Fruit fly (Drosophila melanogaster) whole organism, embryonic: ENCODE measurements around the gene CG12017.

ENCODE experiments used
- CG1233 ChIP-seq: fragments of 200-800 bp; sonication (Bioruptor generic); optimal IDR thresholded peaks from 4 replicates; lab custom pipeline; 2018; ENCODE audit warnings: missing biosample characterization, mild to moderate bottlenecking, missing genetic modification characterization
- CG12659 ChIP-seq: fragments of 200-800 bp; sonication (Bioruptor generic); optimal IDR thresholded peaks from 3 replicates; lab custom pipeline; 2017; ENCODE audit warnings: mild to moderate bottlenecking, missing biosample characterization, missing genetic modification reagents, missing genetic modification characterization
- CG13287 ChIP-seq: fragments of 200-800 bp; sonication (Bioruptor generic); IDR thresholded peaks from 2 replicates; pipeline ENCODE4 v1.3.6; 2022; ENCODE audit warnings: missing biosample characterization, missing genetic modification characterization; ENCODE audit not compliant: partially characterized antibody
- CG13775 ChIP-seq: fragments of 200-800 bp; sonication (Bioruptor generic); optimal IDR thresholded peaks from 3 replicates; lab custom pipeline; 2017; ENCODE audit warnings: missing biosample characterization, mild to moderate bottlenecking, missing genetic modification characterization
- CG14014 ChIP-seq: fragments of 200-800 bp; sonication (Bioruptor generic); IDR thresholded peaks from 2 replicates; pipeline ENCODE4 v1.3.6; 2022; ENCODE audit warnings: missing biosample characterization, missing genetic modification characterization
- CG14965 ChIP-seq: fragments of 200-800 bp; sonication (Bioruptor generic); optimal IDR thresholded peaks from 2 replicates; lab custom pipeline; 2016; ENCODE audit warnings: missing biosample characterization, missing genetic modification characterization, borderline replicate concordance
- CG15479 ChIP-seq: fragments of 200-800 bp; sonication (Bioruptor generic); optimal IDR thresholded peaks from 3 replicates; lab custom pipeline; 2019; ENCODE audit warnings: missing biosample characterization, mild to moderate bottlenecking, missing genetic modification characterization, moderate library complexity
- CG17186 ChIP-seq: fragments of 200-800 bp; sonication (Bioruptor generic); optimal IDR thresholded peaks from 3 replicates; lab custom pipeline; 2017; ENCODE audit warnings: missing biosample characterization, missing genetic modification reagents, missing genetic modification characterization
- CG3281 ChIP-seq: fragments of 200-800 bp; sonication (Bioruptor generic); optimal IDR thresholded peaks from 3 replicates; lab custom pipeline; 2017; ENCODE audit warnings: missing biosample characterization, mild to moderate bottlenecking, missing genetic modification characterization
- CG7928 ChIP-seq: fragments of 200-800 bp; sonication (Bioruptor generic); optimal IDR thresholded peaks from 2 replicates; lab custom pipeline; 2017; ENCODE audit warnings: missing biosample characterization, mild to moderate bottlenecking, missing genetic modification characterization
- CG8478 ChIP-seq: fragments of >200 bp; optimal IDR thresholded peaks from 2 replicates; lab custom pipeline; 2018
- CHES-1-like ChIP-seq: fragments of 200-800 bp; sonication (Bioruptor generic); optimal IDR thresholded peaks from 2 replicates; lab custom pipeline; 2016; ENCODE audit warnings: missing biosample characterization, missing genetic modification characterization
- CTCF ChIP-seq: fragments of 200-800 bp; sonication (Bioruptor generic); optimal IDR thresholded peaks from 2 replicates; lab custom pipeline; 2017; ENCODE audit warnings: missing biosample characterization, mild to moderate bottlenecking, missing genetic modification characterization, moderate library complexity
- Dbx ChIP-seq: fragments of 200-800 bp; sonication (Bioruptor generic); IDR thresholded peaks from 3 replicates; pipeline ENCODE4 v1.3.6; 2022; ENCODE audit warnings: missing biosample characterization, missing genetic modification characterization
- Dek ChIP-seq: fragments of 200-800 bp; sonication (Bioruptor generic); optimal IDR thresholded peaks from 3 replicates; lab custom pipeline; 2019; ENCODE audit warnings: missing biosample characterization, mild to moderate bottlenecking, missing genetic modification characterization, moderate library complexity
- Dll ChIP-seq: fragments of 200-800 bp; sonication (Bioruptor generic); IDR thresholded peaks from 4 replicates; pipeline ENCODE4 v1.3.6; 2022; ENCODE audit warnings: missing biosample characterization, missing genetic modification characterization; ENCODE audit not compliant: partially characterized antibody
- Ets65A ChIP-seq: fragments of 200-800 bp; sonication (Bioruptor generic); peaks from one replicate; lab custom pipeline; 2016; ENCODE audit warnings: missing biosample characterization, missing genetic modification characterization
- Ets97D ChIP-seq: fragments of 200-800 bp; sonication (Bioruptor generic); optimal IDR thresholded peaks from 3 replicates; lab custom pipeline; 2016; ENCODE audit warnings: missing biosample characterization, missing genetic modification characterization
- Fer1 ChIP-seq: fragments of 200-800 bp; sonication (Bioruptor generic); optimal IDR thresholded peaks from 2 replicates; lab custom pipeline; 2017; ENCODE audit warnings: missing biosample characterization, mild to moderate bottlenecking, missing genetic modification characterization
- Gsc ChIP-seq: fragments of 200-800 bp; sonication (Bioruptor generic); IDR thresholded peaks from 2 replicates; pipeline ENCODE4 v1.3.6; 2022; ENCODE audit warnings: missing biosample characterization, missing genetic modification characterization
- Hey ChIP-seq: fragments of 200-800 bp; sonication (Bioruptor generic); optimal IDR thresholded peaks from 3 replicates; lab custom pipeline; 2018; ENCODE audit warnings: missing biosample characterization, mild to moderate bottlenecking, missing genetic modification characterization
- Kr ChIP-seq: fragments of 200-800 bp; sonication (Bioruptor generic); optimal IDR thresholded peaks from 2 replicates; lab custom pipeline; 2017; ENCODE audit warnings: missing biosample characterization, mild to moderate bottlenecking, missing genetic modification characterization
- Mad ChIP-seq: fragments of 200-800 bp; sonication (Bioruptor generic); optimal IDR thresholded peaks from 2 replicates; lab custom pipeline; 2016; ENCODE audit warnings: missing biosample characterization, missing genetic modification characterization
- Meics ChIP-seq: fragments of 200-800 bp; sonication (Bioruptor generic); optimal IDR thresholded peaks from 2 replicates; lab custom pipeline; 2017; ENCODE audit warnings: missing biosample characterization, mild to moderate bottlenecking, missing genetic modification characterization
- Myb ChIP-seq: fragments of 200-800 bp; sonication (Bioruptor generic); optimal IDR thresholded peaks from 2 replicates; lab custom pipeline; 2016; ENCODE audit warnings: missing biosample characterization, missing genetic modification characterization
- NC2β ChIP-seq: fragments of 200-800 bp; sonication (Bioruptor generic); optimal IDR thresholded peaks from 2 replicates; lab custom pipeline; 2016; ENCODE audit warnings: missing biosample characterization, missing genetic modification characterization
- Rfx ChIP-seq: fragments of 200-800 bp; sonication (Bioruptor generic); IDR thresholded peaks from 2 replicates; pipeline ENCODE4 v1.3.6; 2022; ENCODE audit warnings: missing biosample characterization, missing genetic modification characterization
- Spps ChIP-seq: fragments of 200-800 bp; sonication (Bioruptor generic); optimal IDR thresholded peaks from 2 replicates; lab custom pipeline; 2018; ENCODE audit warnings: missing biosample characterization, mild to moderate bottlenecking, missing genetic modification characterization
- Trl ChIP-seq, 3 experiments: fragments of >200 bp in 2 of 3; fragments of 200-800 bp in 1 of 3; sonication (Bioruptor generic) in 1 of 3; optimal IDR thresholded peaks; 2 replicates in 1 of 3; 3 replicates in 2 of 3; lab custom pipeline; 2016 to 2017; ENCODE audit warnings: missing biosample characterization in 1 of 3, missing genetic modification characterization in 1 of 3
- Xbp1 ChIP-seq: fragments of 200-800 bp; sonication (Bioruptor generic); optimal IDR thresholded peaks from 3 replicates; lab custom pipeline; 2016; ENCODE audit warnings: missing biosample characterization, mild to moderate bottlenecking, missing genetic modification characterization
- al ChIP-seq: fragments of 200-800 bp; sonication (Bioruptor generic); IDR thresholded peaks from 2 replicates; pipeline ENCODE4 v1.3.6; 2022; ENCODE audit warnings: missing biosample characterization, missing genetic modification characterization
- ato ChIP-seq: fragments of 200-800 bp; sonication (Bioruptor generic); IDR thresholded peaks from 2 replicates; pipeline ENCODE4 v1.3.6; 2022; ENCODE audit warnings: missing biosample characterization, missing genetic modification characterization; ENCODE audit not compliant: partially characterized antibody
- chn ChIP-seq: fragments of 200-800 bp; sonication (Bioruptor generic); optimal IDR thresholded peaks from 2 replicates; lab custom pipeline; 2016; ENCODE audit warnings: missing biosample characterization, missing genetic modification characterization
- disco-r ChIP-seq: fragments of 200-800 bp; sonication (Bioruptor generic); optimal IDR thresholded peaks from 2 replicates; lab custom pipeline; 2016; ENCODE audit warnings: missing biosample characterization, missing genetic modification characterization
- dysf ChIP-seq: fragments of 200-800 bp; sonication (Bioruptor generic); IDR thresholded peaks from 3 replicates; pipeline ENCODE4 v1.3.6; 2022; ENCODE audit warnings: missing biosample characterization, missing genetic modification characterization
- fd96Cb ChIP-seq: fragments of 200-800 bp; sonication (Bioruptor generic); optimal IDR thresholded peaks from 2 replicates; lab custom pipeline; 2018; ENCODE audit warnings: missing biosample characterization, mild to moderate bottlenecking, missing genetic modification characterization, moderate library complexity
- fu2 ChIP-seq: fragments of 200-800 bp; sonication (Bioruptor generic); optimal IDR thresholded peaks from 2 replicates; lab custom pipeline; 2016; ENCODE audit warnings: missing biosample characterization, missing genetic modification characterization
- inv ChIP-seq: fragments of 200-800 bp; sonication (Bioruptor generic); IDR thresholded peaks from 2 replicates; pipeline ENCODE4 v1.3.6; 2022; ENCODE audit warnings: missing biosample characterization, missing genetic modification characterization; ENCODE audit not compliant: partially characterized antibody
- pita ChIP-seq: fragments of 200-800 bp; sonication (Bioruptor generic); optimal IDR thresholded peaks from 2 replicates; lab custom pipeline; 2017; ENCODE audit warnings: missing biosample characterization, mild to moderate bottlenecking, missing genetic modification characterization
- pnt ChIP-seq: fragments of 200-800 bp; sonication (Bioruptor generic); optimal IDR thresholded peaks from 3 replicates; lab custom pipeline; 2016; ENCODE audit warnings: missing biosample characterization, missing genetic modification characterization
- ranshi ChIP-seq: fragments of 200-800 bp; sonication (Bioruptor generic); IDR thresholded peaks from 2 replicates; pipeline ENCODE4 v1.3.6; 2022; ENCODE audit warnings: missing biosample characterization, missing genetic modification characterization
- rib ChIP-seq: fragments of 200-800 bp; sonication (Bioruptor generic); IDR thresholded peaks from 2 replicates; pipeline ENCODE4 v1.3.6; 2022; ENCODE audit warnings: missing biosample characterization, missing genetic modification characterization
- sc ChIP-seq, 3 experiments: fragments of >200 bp in 2 of 3; fragments of 200-800 bp in 1 of 3; sonication (Bioruptor generic) in 1 of 3; optimal IDR thresholded peaks; 2 replicates in 2 of 3; 3 replicates in 1 of 3; lab custom pipeline; 2017; ENCODE audit warnings: mild to moderate bottlenecking in 1 of 3, missing biosample characterization in 1 of 3, missing genetic modification characterization in 1 of 3, missing genetic modification reagents in 1 of 3
- seq ChIP-seq: fragments of 200-800 bp; sonication (Bioruptor generic); IDR thresholded peaks from 2 replicates; pipeline ENCODE4 v1.3.6; 2022; ENCODE audit warnings: missing biosample characterization, missing genetic modification characterization
- stc ChIP-seq: fragments of 200-800 bp; sonication (Bioruptor generic); IDR thresholded peaks from 2 replicates; pipeline ENCODE4 v1.3.6; 2022; ENCODE audit warnings: missing biosample characterization, missing genetic modification characterization
- sug ChIP-seq: fragments of 200-800 bp; optimal IDR thresholded peaks from 2 replicates; lab custom pipeline; 2019; ENCODE audit warnings: missing biosample characterization, mild to moderate bottlenecking, missing genetic modification characterization, moderate library complexity
- tll ChIP-seq, 2 experiments: fragments of 200-800 bp in 1 of 2; fragments of >200 bp in 1 of 2; sonication (Bioruptor generic) in 1 of 2; optimal IDR thresholded peaks; 2 replicates each; lab custom pipeline; 2017 to 2019; ENCODE audit warnings: missing biosample characterization in 2 of 2, missing genetic modification characterization in 2 of 2, mild to moderate bottlenecking in 1 of 2, moderate library complexity in 1 of 2
- tup ChIP-seq: fragments of 200-800 bp; sonication (Bioruptor generic); optimal IDR thresholded peaks from 2 replicates; lab custom pipeline; 2016; ENCODE audit warnings: missing biosample characterization, mild to moderate bottlenecking, missing genetic modification characterization, moderate library complexity
- z ChIP-seq: fragments of 200-800 bp; sonication (Bioruptor generic); IDR thresholded peaks from 3 replicates; pipeline ENCODE4 v1.3.6; 2022; ENCODE audit warnings: missing biosample characterization, missing genetic modification characterization

Gene CG12017

DNA sequence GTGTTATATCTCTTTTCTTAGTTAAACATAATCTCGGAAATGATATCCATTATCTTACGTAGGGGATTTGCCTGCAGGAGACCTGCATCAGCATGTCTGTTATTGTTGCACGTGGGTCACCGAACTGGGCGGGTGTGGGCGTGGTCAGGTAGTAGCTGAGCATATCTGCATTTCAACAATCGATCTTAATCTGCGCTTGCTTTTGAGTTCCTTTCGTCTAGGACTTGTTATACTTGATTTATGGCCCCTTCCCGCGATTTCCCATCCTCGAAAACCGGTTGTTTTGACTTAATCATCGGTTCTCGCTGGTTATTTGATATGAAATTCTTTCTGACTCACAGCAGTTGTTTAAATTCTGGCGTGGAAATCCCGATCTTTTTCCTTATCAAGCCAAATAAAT, 24.7 kb downstream of the CG12017 start:
- TF ChIP-seq seq (GFP tag; lab: Robert Waterston, UW) (no peak), tll (GFP tag; optimal IDR thresholded peaks at IDR 0.05; lab: Kevin White, UChicago) (peak in 1 of 2 experiments; percentile 25), CG12659 (no peak), Myb (GFP tag; lab: Kevin White, UChicago) (no peak), CHES-1-like (GFP tag; lab: Kevin White, UChicago) (no peak), CG8478 (lab: Kevin White, UChicago) (no peak), CG15479 (peak; percentile 54)

DNA sequence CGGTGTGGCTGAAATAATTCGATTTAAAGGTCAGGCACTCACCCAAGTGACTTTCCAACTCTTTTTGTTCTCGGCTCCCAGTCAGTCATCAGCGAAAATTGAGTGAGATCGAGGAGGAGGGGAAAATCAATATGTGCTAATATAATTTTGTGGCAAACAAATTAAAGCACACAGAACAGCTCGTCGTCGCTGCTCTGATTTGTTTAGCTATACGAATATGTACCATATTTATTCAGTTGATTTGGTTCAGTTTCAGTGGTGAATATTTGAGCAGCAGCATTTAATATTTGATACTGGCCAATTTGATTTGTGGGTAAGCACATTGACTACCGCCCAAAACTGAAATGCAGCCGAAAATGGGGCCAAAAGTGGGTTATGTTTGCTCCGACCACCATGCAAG, 25.4 kb downstream of the CG12017 start:
- TF ChIP-seq dysf, result no peak
- peak; percentile 17 for TF ChIP-seq Meics
- TF ChIP-seq Gsc (GFP tag; lab: Robert Waterston, UW), result no peak
- TF ChIP-seq Kr (GFP tag; lab: Kevin White, UChicago), result no peak
- no peak for TF ChIP-seq CG13287 (GFP tag; lab: Robert Waterston, UW)
- TF ChIP-seq Rfx (GFP tag; lab: Robert Waterston, UW), result peak; percentile 21; the same call in 1 of the 2 replicates
- TF ChIP-seq stc, result no peak
- no peak for TF ChIP-seq CG7928
- TF ChIP-seq Dek (tag; lab: Kevin White, UChicago), result no peak
- TF ChIP-seq CHES-1-like (GFP tag; lab: Kevin White, UChicago), result peak; percentile 19
- TF ChIP-seq CG13775 (GFP tag; lab: Kevin White, UChicago), result no peak
- TF ChIP-seq sug (tag; lab: Kevin White, UChicago), result no peak
- no peak for TF ChIP-seq tup
- no peak for TF ChIP-seq inv (GFP tag; lab: Robert Waterston, UW)
- no peak for TF ChIP-seq Ets65A (GFP tag; lab: Kevin White, UChicago)
- no peak for TF ChIP-seq CTCF (GFP tag; lab: Kevin White, UChicago)
- TF ChIP-seq Dll (GFP tag; lab: Robert Waterston, UW), result no peak
- no peak for TF ChIP-seq fu2 (GFP tag; lab: Kevin White, UChicago)
- TF ChIP-seq CG17186, result peak; percentile 3
- peak; percentile 55 for TF ChIP-seq CG3281
- no peak for TF ChIP-seq CG1233 (GFP tag; lab: Kevin White, UChicago)
- TF ChIP-seq Mad (GFP tag; lab: Kevin White, UChicago), result no peak
- no peak for TF ChIP-seq seq (GFP tag; lab: Robert Waterston, UW)
- peak; percentile 37 for TF ChIP-seq CG14965
- no peak for TF ChIP-seq Ets97D (GFP tag; lab: Kevin White, UChicago)
- no peak for TF ChIP-seq disco-r (GFP tag; lab: Kevin White, UChicago)
- no peak for TF ChIP-seq ato (GFP tag; lab: Robert Waterston, UW)
- TF ChIP-seq Xbp1, result peak; percentile 13
- no peak for TF ChIP-seq rib (GFP tag; lab: Robert Waterston, UW)
- TF ChIP-seq chn (GFP tag; lab: Kevin White, UChicago), result no peak
- no peak for TF ChIP-seq Fer1 (GFP tag; lab: Kevin White, UChicago)
- no peak for TF ChIP-seq Dbx (GFP tag; lab: Robert Waterston, UW)
- TF ChIP-seq CG14014 (GFP tag; lab: Robert Waterston, UW), result no peak
- TF ChIP-seq pnt (GFP tag; lab: Kevin White, UChicago), result no peak
- no peak for TF ChIP-seq Spps (tag; lab: Kevin White, UChicago)
- peak; percentile 42 for TF ChIP-seq fd96Cb
- TF ChIP-seq NC2β (GFP tag; lab: Kevin White, UChicago), result peak; percentile 45
- TF ChIP-seq Trl (optimal IDR thresholded peaks at IDR 0.05; lab: Kevin White, UChicago), result no peak
- TF ChIP-seq Trl (GFP tag; optimal IDR thresholded peaks at IDR 0.05; lab: Kevin White, UChicago), result peak; percentile 25
- TF ChIP-seq al, result no peak
- TF ChIP-seq pita (GFP tag; lab: Kevin White, UChicago), result no peak
- no peak; the same call in 1 of the 2 replicates for TF ChIP-seq ranshi
- no peak for TF ChIP-seq sc (optimal IDR thresholded peaks at IDR 0.05; lab: Kevin White, UChicago)
- peak; percentile 61 for TF ChIP-seq sc (GFP tag; optimal IDR thresholded peaks at IDR 0.05; lab: Kevin White, UChicago)
- TF ChIP-seq Hey (tag; lab: Kevin White, UChicago), result no peak
- TF ChIP-seq z (GFP tag; lab: Robert Waterston, UW), result peak; percentile 58; the same call in 2 of the 3 replicates
